Worm (Caenorhabditis elegans) whole organism, L1 larva: Measurements from ENCODE around the gene ttr-52.

Source experiments
- F16B12.6 ChIP-seq: fragments of 150-350 bp; optimal IDR thresholded peaks from 2 replicates; lab custom pipeline; 2014; ENCODE audit warnings: missing biosample characterization, missing genetic modification characterization
- aha-1 ChIP-seq: fragments of 150-350 bp; optimal IDR thresholded peaks from 2 replicates; lab custom pipeline; 2014; ENCODE audit warnings: missing biosample characterization, missing genetic modification characterization
- aly-2 ChIP-seq: fragments of 150-350 bp; optimal IDR thresholded peaks from 2 replicates; lab custom pipeline; 2014; ENCODE audit warnings: missing biosample characterization, missing genetic modification characterization
- ama-1 ChIP-seq: fragments of 150-350 bp; optimal IDR thresholded peaks from 2 replicates; lab custom pipeline; 2014
- blmp-1 ChIP-seq: fragments of 150-350 bp; optimal IDR thresholded peaks from 2 replicates; lab custom pipeline; 2014; ENCODE audit warnings: missing biosample characterization, missing genetic modification characterization
- ceh-63 ChIP-seq: fragments of 200-800 bp; sonication (Bioruptor generic); optimal IDR thresholded peaks from 2 replicates; lab custom pipeline; 2018; ENCODE audit warnings: mild to moderate bottlenecking, missing genetic modification characterization, missing compliant biosample characterization
- ceh-82 ChIP-seq, 3 experiments: fragments of 150-350 bp in 1 of 3; sonication (generic microtip) in 2 of 3; optimal IDR thresholded peaks; 2 replicates each; lab custom pipeline; 2014 to 2017; ENCODE audit warnings: missing biosample characterization in 3 of 3, missing genetic modification characterization in 3 of 3
- dpl-1 ChIP-seq, 3 experiments: fragments of 150-350 bp in 2 of 3; sonication (generic microtip) in 1 of 3; optimal IDR thresholded peaks; 2 replicates each; lab custom pipeline; 2014 to 2017; ENCODE audit warnings: missing biosample characterization in 3 of 3, missing genetic modification characterization in 3 of 3, missing genetic modification reagents in 3 of 3
- efl-1 ChIP-seq, 4 experiments: fragments of 150-350 bp; optimal IDR thresholded peaks in 3 of 4; peaks in 1 of 4; 1 replicate in 1 of 4; 2 replicates in 3 of 4; lab custom pipeline; 2014; ENCODE audit warnings: missing biosample characterization in 2 of 4, missing genetic modification characterization in 2 of 4, missing genetic modification reagents in 2 of 4
- efl-3 ChIP-seq: fragments of 200-800 bp; sonication (Bioruptor generic); optimal IDR thresholded peaks from 2 replicates; lab custom pipeline; 2018; ENCODE audit warnings: mild to moderate bottlenecking, missing genetic modification characterization, missing compliant biosample characterization
- egl-27 ChIP-seq, 2 experiments: fragments of 150-350 bp in 1 of 2; sonication (generic microtip); optimal IDR thresholded peaks; 3 replicates each; lab custom pipeline; 2017 to 2018; ENCODE audit warnings: missing biosample characterization in 2 of 2, missing genetic modification characterization in 2 of 2, missing genetic modification reagents in 2 of 2
- elt-2 ChIP-seq: sonication (generic microtip); optimal IDR thresholded peaks from 2 replicates; lab custom pipeline; 2016; ENCODE audit warnings: missing genetic modification characterization, mild to moderate bottlenecking, inconsistent platforms, missing compliant biosample characterization, missing genetic modification reagents
- fkh-4 ChIP-seq: sonication (generic microtip); optimal IDR thresholded peaks from 2 replicates; lab custom pipeline; 2016; ENCODE audit warnings: missing compliant biosample characterization, missing genetic modification characterization, borderline replicate concordance
- fkh-8 ChIP-seq: sonication (generic microtip); optimal IDR thresholded peaks from 2 replicates; lab custom pipeline; 2016; ENCODE audit warnings: mild to moderate bottlenecking, missing genetic modification characterization, missing compliant biosample characterization
- fos-1 ChIP-seq: fragments of 150-350 bp; optimal IDR thresholded peaks from 2 replicates; lab custom pipeline; 2014; ENCODE audit warnings: missing biosample characterization, missing genetic modification characterization
- irx-1 ChIP-seq: sonication (generic microtip); optimal IDR thresholded peaks from 2 replicates; lab custom pipeline; 2016; ENCODE audit warnings: missing genetic modification characterization, missing compliant biosample characterization
- jun-1 ChIP-seq: fragments of 150-350 bp; optimal IDR thresholded peaks from 2 replicates; lab custom pipeline; 2014; ENCODE audit warnings: missing biosample characterization, missing genetic modification reagents, missing genetic modification characterization
- lin-14 ChIP-seq: fragments of 200-800 bp; sonication (Bioruptor generic); optimal IDR thresholded peaks from 2 replicates; lab custom pipeline; 2018; ENCODE audit warnings: mild to moderate bottlenecking, missing genetic modification characterization, moderate library complexity, missing compliant biosample characterization
- lin-15B ChIP-seq: fragments of 150-350 bp; sonication (generic microtip); optimal IDR thresholded peaks from 3 replicates; lab custom pipeline; 2014; ENCODE audit warnings: missing biosample characterization, missing genetic modification characterization
- lin-35 ChIP-seq, 2 experiments: fragments of 150-350 bp; optimal IDR thresholded peaks; 2 replicates each; lab custom pipeline; 2014; ENCODE audit warnings: missing biosample characterization in 2 of 2, missing genetic modification characterization in 2 of 2, missing genetic modification reagents in 2 of 2
- lin-39 ChIP-seq: fragments of 150-350 bp; optimal IDR thresholded peaks from 2 replicates; lab custom pipeline; 2014; ENCODE audit warnings: missing biosample characterization, missing genetic modification reagents, missing genetic modification characterization
- lir-3 ChIP-seq: sonication (generic microtip); optimal IDR thresholded peaks from 2 replicates; lab custom pipeline; 2016; ENCODE audit warnings: mild to moderate bottlenecking, missing genetic modification characterization, moderate library complexity, missing compliant biosample characterization; ENCODE audit not compliant: poor library complexity
- lsy-2 ChIP-seq, 2 experiments: fragments of 150-350 bp; optimal IDR thresholded peaks; 2 replicates each; lab custom pipeline; 2014; ENCODE audit warnings: missing biosample characterization in 2 of 2, missing genetic modification characterization in 2 of 2
- mdl-1 ChIP-seq, 2 experiments: fragments of 150-350 bp; optimal IDR thresholded peaks; 2 replicates each; lab custom pipeline; 2014 to 2017; ENCODE audit warnings: missing biosample characterization in 2 of 2, missing genetic modification characterization in 2 of 2, inconsistent platforms in 1 of 2
- mef-2 ChIP-seq: fragments of 150-350 bp; optimal IDR thresholded peaks from 2 replicates; lab custom pipeline; 2014; ENCODE audit warnings: missing biosample characterization, missing genetic modification characterization
- mep-1 ChIP-seq: fragments of 150-350 bp; optimal IDR thresholded peaks from 2 replicates; lab custom pipeline; 2014; ENCODE audit warnings: missing biosample characterization, missing genetic modification characterization
- nhr-12 ChIP-seq: sonication (generic microtip); optimal IDR thresholded peaks from 2 replicates; lab custom pipeline; 2017; ENCODE audit warnings: missing biosample characterization, missing genetic modification characterization
- nhr-19 ChIP-seq: fragments of 200-800 bp; sonication (Bioruptor generic); conservative IDR thresholded peaks from 2 replicates; pipeline ENCODE4 v1.3.6; 2022; ENCODE audit warnings: missing genetic modification characterization, missing compliant biosample characterization
- nhr-20 ChIP-seq: sonication (generic microtip); optimal IDR thresholded peaks from 2 replicates; lab custom pipeline; 2016; ENCODE audit warnings: mild to moderate bottlenecking, missing genetic modification characterization, missing compliant biosample characterization
- nhr-47 ChIP-seq: sonication (generic microtip); optimal IDR thresholded peaks from 2 replicates; lab custom pipeline; 2016; ENCODE audit warnings: mild to moderate bottlenecking, missing genetic modification characterization, moderate library complexity, missing compliant biosample characterization
- nhr-71 ChIP-seq: sonication (generic microtip); optimal IDR thresholded peaks from 2 replicates; lab custom pipeline; 2016; ENCODE audit warnings: mild to moderate bottlenecking, missing genetic modification characterization, moderate library complexity, missing compliant biosample characterization
- nhr-77 ChIP-seq: fragments of 150-350 bp; optimal IDR thresholded peaks from 2 replicates; lab custom pipeline; 2014; ENCODE audit warnings: missing biosample characterization, missing genetic modification characterization
- nhr-84 ChIP-seq: sonication (generic microtip); optimal IDR thresholded peaks from 2 replicates; lab custom pipeline; 2017; ENCODE audit warnings: missing biosample characterization, missing genetic modification characterization
- nhr-85 ChIP-seq: sonication (generic microtip); peaks from one replicate; lab custom pipeline; 2016; ENCODE audit warnings: missing genetic modification characterization, inconsistent platforms, missing compliant biosample characterization
- nhr-90 ChIP-seq: sonication (generic microtip); optimal IDR thresholded peaks from 2 replicates; lab custom pipeline; 2016; ENCODE audit warnings: mild to moderate bottlenecking, missing genetic modification characterization, missing compliant biosample characterization; ENCODE audit not compliant: poor library complexity
- pag-3 ChIP-seq: sonication (generic microtip); optimal IDR thresholded peaks from 2 replicates; lab custom pipeline; 2017; ENCODE audit warnings: missing genetic modification characterization, mild to moderate bottlenecking, missing compliant biosample characterization, antibody characterized with exemption, borderline replicate concordance; ENCODE audit not compliant: insufficient read depth
- pax-3 ChIP-seq: fragments of 200-800 bp; sonication (Bioruptor generic); optimal IDR thresholded peaks from 2 replicates; lab custom pipeline; 2018; ENCODE audit warnings: mild to moderate bottlenecking, missing genetic modification characterization, moderate library complexity, missing compliant biosample characterization
- pqm-1 ChIP-seq: sonication (generic microtip); optimal IDR thresholded peaks from 3 replicates; lab custom pipeline; 2017; ENCODE audit warnings: missing biosample characterization, missing genetic modification characterization
- skn-1 ChIP-seq: fragments of 150-350 bp; optimal IDR thresholded peaks from 2 replicates; lab custom pipeline; 2014; ENCODE audit warnings: missing biosample characterization, missing genetic modification characterization
- snpc-4 ChIP-seq: fragments of 150-350 bp; optimal IDR thresholded peaks from 2 replicates; lab custom pipeline; 2014; ENCODE audit warnings: missing biosample characterization, missing genetic modification characterization
- snu-23 ChIP-seq: sonication (generic microtip); optimal IDR thresholded peaks from 2 replicates; lab custom pipeline; 2016; ENCODE audit warnings: missing genetic modification characterization, missing compliant biosample characterization
- sox-4 ChIP-seq: sonication (generic microtip); optimal IDR thresholded peaks from 2 replicates; lab custom pipeline; 2016; ENCODE audit warnings: missing genetic modification characterization, missing compliant biosample characterization
- swsn-7 ChIP-seq: sonication (generic microtip); optimal IDR thresholded peaks from 2 replicates; lab custom pipeline; 2016; ENCODE audit warnings: missing genetic modification characterization, missing compliant biosample characterization
- unc-30 ChIP-seq: sonication (generic microtip); optimal IDR thresholded peaks from 2 replicates; lab custom pipeline; 2017; ENCODE audit warnings: missing biosample characterization, missing genetic modification characterization
- unc-86 ChIP-seq: sonication (generic microtip); optimal IDR thresholded peaks from 2 replicates; lab custom pipeline; 2016; ENCODE audit warnings: missing genetic modification characterization, missing compliant biosample characterization
- xbp-1 ChIP-seq: sonication (generic microtip); optimal IDR thresholded peaks from 2 replicates; lab custom pipeline; 2016; ENCODE audit warnings: missing genetic modification characterization, missing compliant biosample characterization
- ztf-11 ChIP-seq, 2 experiments: sonication (generic microtip); optimal IDR thresholded peaks; 2 replicates each; lab custom pipeline; 2016 to 2017; ENCODE audit warnings: missing genetic modification characterization in 2 of 2, missing biosample characterization in 1 of 2, missing compliant biosample characterization in 1 of 2

Gene ttr-52

ce11 chrIII:13404418-13404817, at the start of gene ttr-52:
Gene ttr-52, plus strand, starts transcription at chrIII:13404718.
- no peak for TF ChIP-seq lin-35 (GFP tag; optimal IDR thresholded peaks at IDR 0.05; lab: Kevin White, UChicago)
- no peak for TF ChIP-seq snpc-4 (tag; lab: Kevin White, UChicago)
- TF ChIP-seq, all 84 proteins: peak for 0

ce11 chrIII:13359256-13359655, 45.3 kb upstream of the ttr-52 start, which contains the start of gene F53A2.9:
Gene F53A2.9, minus strand, starts transcription at chrIII:13359356.
- TF ChIP-seq aha-1 (tag; lab: Kevin White, UChicago) (no peak), efl-3 (GFP tag; lab: Kevin White, UChicago) (no peak), nhr-12 (tag; lab: Kevin White, UChicago) (no peak), fkh-8 (tag; lab: Kevin White, UChicago) (no peak), blmp-1 (no peak), F16B12.6 (no peak), ceh-63 (GFP tag; lab: Kevin White, UChicago) (no peak), unc-30 (tag; lab: Kevin White, UChicago) (no peak), egl-27 (tag; optimal IDR thresholded peaks at IDR 0.05; lab: Kevin White, UChicago) (no peak), lin-39 (no peak), snu-23 (GFP tag; lab: Kevin White, UChicago) (no peak), nhr-71 (tag; lab: Kevin White, UChicago) (no peak), nhr-90 (tag; lab: Kevin White, UChicago) (no peak), nhr-77 (tag; lab: Kevin White, UChicago) (no peak), ceh-82 (tag; optimal IDR thresholded peaks at IDR 0.05; lab: Kevin White, UChicago) (no peak)

ce11 chrIII:13359847-13360246, 44.7 kb upstream of the ttr-52 start:
- no peak for TF ChIP-seq lir-3
- peak; percentile 37 for TF ChIP-seq fos-1
- TF ChIP-seq snu-23 (GFP tag; lab: Kevin White, UChicago) = peak; percentile 50
- TF ChIP-seq pqm-1 (tag; lab: Kevin White, UChicago) = no peak
- TF ChIP-seq pag-3 (tag; lab: Kevin White, UChicago) = no peak
- TF ChIP-seq swsn-7 (tag; lab: Kevin White, UChicago) = peak; percentile 9
- TF ChIP-seq unc-86 = no peak
- TF ChIP-seq xbp-1 = peak; percentile 13
- no peak for TF ChIP-seq sox-4
- no peak for TF ChIP-seq fkh-4 (tag; lab: Kevin White, UChicago)
- TF ChIP-seq lsy-2 (tag; optimal IDR thresholded peaks at IDR 0.05; lab: Kevin White, UChicago) = peak; percentile 17 to 63
- no peak for TF ChIP-seq nhr-12 (tag; lab: Kevin White, UChicago)
- TF ChIP-seq lin-14 (GFP tag; lab: Kevin White, UChicago) = peak; percentile 98
- peak; percentile 36 to 41 for TF ChIP-seq efl-1 (optimal IDR thresholded peaks at IDR 0.05; lab: Kevin White, UChicago)
- TF ChIP-seq efl-1 (GFP tag; optimal IDR thresholded peaks at IDR 0.05 in 1 of 2; lab: Kevin White, UChicago) = peak; percentile 31 to 67
- TF ChIP-seq nhr-20 (tag; lab: Kevin White, UChicago) = peak; percentile 21
- TF ChIP-seq nhr-85 (tag; lab: Kevin White, UChicago) = peak; percentile 59
- TF ChIP-seq mef-2 (tag; lab: Kevin White, UChicago) = no peak
- peak; percentile 36 to 58 for TF ChIP-seq lin-35 (GFP tag; optimal IDR thresholded peaks at IDR 0.05; lab: Kevin White, UChicago)
- TF ChIP-seq nhr-47 = peak; percentile 16
- no peak for TF ChIP-seq ceh-63 (GFP tag; lab: Kevin White, UChicago)
- no peak for TF ChIP-seq elt-2 (tag; lab: Kevin White, UChicago)
- peak; percentile 77 for TF ChIP-seq fkh-8 (tag; lab: Kevin White, UChicago)
- peak in 1 of 2 experiments; percentile 66 for TF ChIP-seq mdl-1 (tag; optimal IDR thresholded peaks at IDR 0.05; lab: Kevin White, UChicago)
- TF ChIP-seq jun-1 (tag; lab: Kevin White, UChicago) = peak; percentile 18
- no peak for TF ChIP-seq nhr-90 (tag; lab: Kevin White, UChicago)
- peak; percentile 4 for TF ChIP-seq lin-15B (tag; lab: Kevin White, UChicago)
- peak; percentile 56 for TF ChIP-seq F16B12.6
- TF ChIP-seq nhr-84 (tag; lab: Kevin White, UChicago) = no peak
- no peak for TF ChIP-seq irx-1
- TF ChIP-seq nhr-19 (GFP tag; lab: Robert Waterston, UW) = no peak
- no peak for TF ChIP-seq aly-2 (tag; lab: Kevin White, UChicago)
- TF ChIP-seq mep-1 (tag; lab: Kevin White, UChicago) = no peak
- TF ChIP-seq blmp-1 = peak; percentile 58
- TF ChIP-seq ztf-11 (tag; optimal IDR thresholded peaks at IDR 0.05; lab: Kevin White, UChicago) = no peak
- TF ChIP-seq dpl-1 (GFP tag; optimal IDR thresholded peaks at IDR 0.05; lab: Kevin White, UChicago) = peak in 2 of 3 experiments; percentile 34 to 60
- peak; percentile 68 for TF ChIP-seq skn-1 (tag; lab: Kevin White, UChicago)
- TF ChIP-seq pax-3 (tag; lab: Kevin White, UChicago) = no peak
- no peak for TF ChIP-seq ama-1
- TF ChIP-seq nhr-71 (tag; lab: Kevin White, UChicago) = peak; percentile 48
- TF ChIP-seq ceh-82 (tag; optimal IDR thresholded peaks at IDR 0.05; lab: Kevin White, UChicago) = peak in 1 of 3 experiments; percentile 69
- TF ChIP-seq, all 84 proteins: peak for 21
